Fruit fly (Drosophila melanogaster) whole organism, embryonic: ENCODE measurements around the gene Seipin.

Experiments
- Antp ChIP-seq: fragments of 200-800 bp; sonication (Bioruptor generic); optimal IDR thresholded peaks from 3 replicates; lab custom pipeline; 2016; ENCODE audit warnings: missing biosample characterization, missing genetic modification characterization
- BEAF-32 ChIP-seq: fragments of 200-800 bp; sonication (Bioruptor generic); optimal IDR thresholded peaks from 3 replicates; lab custom pipeline; 2017; ENCODE audit warnings: missing biosample characterization, missing genetic modification characterization, mild to moderate bottlenecking, moderate library complexity, missing genetic modification reagents
- Bgb ChIP-seq: fragments of 200-800 bp; sonication (Bioruptor generic); IDR thresholded peaks from 2 replicates; pipeline ENCODE4 v1.3.6; 2022; ENCODE audit warnings: missing biosample characterization, missing genetic modification characterization; ENCODE audit not compliant: partially characterized antibody
- CG10959 ChIP-seq: fragments of 200-800 bp; sonication (Bioruptor generic); IDR thresholded peaks from 2 replicates; pipeline ENCODE4 v1.3.6; 2022; ENCODE audit warnings: missing biosample characterization, missing genetic modification characterization
- CG11093 ChIP-seq: fragments of 200-800 bp; sonication (Bioruptor generic); IDR thresholded peaks from 3 replicates; pipeline ENCODE4 v1.3.6; 2022; ENCODE audit warnings: missing biosample characterization, missing genetic modification characterization
- CG12744 ChIP-seq: fragments of 200-800 bp; sonication (Bioruptor generic); optimal IDR thresholded peaks from 2 replicates; lab custom pipeline; 2016; ENCODE audit warnings: missing biosample characterization, missing genetic modification characterization
- CG13894 ChIP-seq: fragments of 200-800 bp; sonication (Bioruptor generic); optimal IDR thresholded peaks from 3 replicates; lab custom pipeline; 2018; ENCODE audit warnings: missing biosample characterization, mild to moderate bottlenecking, missing genetic modification characterization, moderate library complexity
- CG14710 ChIP-seq: fragments of 200-800 bp; sonication (Bioruptor generic); optimal IDR thresholded peaks from 3 replicates; lab custom pipeline; 2019; ENCODE audit warnings: missing biosample characterization, mild to moderate bottlenecking, missing genetic modification characterization, moderate library complexity
- CG16815 ChIP-seq: fragments of 200-800 bp; sonication (Bioruptor generic); optimal IDR thresholded peaks from 3 replicates; lab custom pipeline; 2017; ENCODE audit warnings: missing biosample characterization, mild to moderate bottlenecking, missing genetic modification characterization
- CG17912 ChIP-seq: fragments of 200-800 bp; sonication (Bioruptor generic); optimal IDR thresholded peaks from 2 replicates; lab custom pipeline; 2018; ENCODE audit warnings: missing biosample characterization, mild to moderate bottlenecking, missing genetic modification characterization
- CG2116 ChIP-seq: fragments of 200-800 bp; sonication (Bioruptor generic); optimal IDR thresholded peaks from 3 replicates; lab custom pipeline; 2018; ENCODE audit warnings: missing biosample characterization, mild to moderate bottlenecking, missing genetic modification characterization
- CG2889 ChIP-seq: fragments of 200-800 bp; sonication (Bioruptor generic); IDR thresholded peaks from 3 replicates; pipeline ENCODE4 v1.3.6; 2022; ENCODE audit warnings: missing biosample characterization, missing genetic modification characterization
- CG34224 ChIP-seq: fragments of 200-800 bp; sonication (Bioruptor generic); IDR thresholded peaks from 3 replicates; pipeline ENCODE4 v1.3.6; 2022; ENCODE audit warnings: missing biosample characterization, missing genetic modification characterization; ENCODE audit not compliant: partially characterized antibody
- CG3995 ChIP-seq: fragments of 200-800 bp; sonication (Bioruptor generic); optimal IDR thresholded peaks from 3 replicates; lab custom pipeline; 2016; ENCODE audit warnings: missing biosample characterization, missing genetic modification characterization
- CG4424 ChIP-seq: fragments of 200-800 bp; sonication (Bioruptor generic); optimal IDR thresholded peaks from 3 replicates; lab custom pipeline; 2016; ENCODE audit warnings: missing biosample characterization, missing genetic modification characterization
- CG5245 ChIP-seq: fragments of 200-800 bp; sonication (Bioruptor generic); optimal IDR thresholded peaks from 3 replicates; lab custom pipeline; 2016; ENCODE audit warnings: missing biosample characterization, missing genetic modification characterization
- CG6175 ChIP-seq: fragments of 200-800 bp; sonication (Bioruptor generic); IDR thresholded peaks from 3 replicates; pipeline ENCODE4 v1.3.6; 2022; ENCODE audit warnings: missing biosample characterization, missing genetic modification characterization
- CG6854 ChIP-seq: fragments of 200-800 bp; sonication (Bioruptor generic); optimal IDR thresholded peaks from 3 replicates; lab custom pipeline; 2017; ENCODE audit warnings: missing biosample characterization, mild to moderate bottlenecking, missing genetic modification characterization
- CG7839 ChIP-seq: fragments of 200-800 bp; sonication (Bioruptor generic); optimal IDR thresholded peaks from 3 replicates; lab custom pipeline; 2018; ENCODE audit warnings: missing biosample characterization, mild to moderate bottlenecking, missing genetic modification characterization, moderate library complexity
- CG7928 ChIP-seq: fragments of 200-800 bp; sonication (Bioruptor generic); optimal IDR thresholded peaks from 2 replicates; lab custom pipeline; 2017; ENCODE audit warnings: missing biosample characterization, mild to moderate bottlenecking, missing genetic modification characterization
- CG8089 ChIP-seq: fragments of 200-800 bp; sonication (Bioruptor generic); optimal IDR thresholded peaks from 3 replicates; lab custom pipeline; 2016; ENCODE audit warnings: missing biosample characterization, missing genetic modification characterization
- CG9437 ChIP-seq: fragments of 200-800 bp; sonication (Bioruptor generic); optimal IDR thresholded peaks from 2 replicates; lab custom pipeline; 2018; ENCODE audit warnings: missing biosample characterization, mild to moderate bottlenecking, missing genetic modification characterization
- CG9797 ChIP-seq: fragments of 200-800 bp; sonication (Bioruptor generic); optimal IDR thresholded peaks from 3 replicates; lab custom pipeline; 2018; ENCODE audit warnings: missing biosample characterization, mild to moderate bottlenecking, missing genetic modification characterization
- CTCF ChIP-seq: fragments of 200-800 bp; sonication (Bioruptor generic); optimal IDR thresholded peaks from 2 replicates; lab custom pipeline; 2017; ENCODE audit warnings: missing biosample characterization, mild to moderate bottlenecking, missing genetic modification characterization, moderate library complexity
- Ets97D ChIP-seq: fragments of 200-800 bp; sonication (Bioruptor generic); optimal IDR thresholded peaks from 3 replicates; lab custom pipeline; 2016; ENCODE audit warnings: missing biosample characterization, missing genetic modification characterization
- Hand ChIP-seq: fragments of 200-800 bp; sonication (Bioruptor generic); optimal IDR thresholded peaks from 2 replicates; lab custom pipeline; 2017; ENCODE audit warnings: mild to moderate bottlenecking, missing biosample characterization, missing genetic modification reagents, missing genetic modification characterization
- MBD-R2 ChIP-seq: fragments of 200-800 bp; sonication (Bioruptor generic); IDR thresholded peaks from 2 replicates; pipeline ENCODE4 v1.3.6; 2022; ENCODE audit warnings: missing biosample characterization, missing genetic modification characterization
- MESR4 ChIP-seq: fragments of 200-800 bp; sonication (Bioruptor generic); optimal IDR thresholded peaks from 2 replicates; lab custom pipeline; 2018; ENCODE audit warnings: missing biosample characterization, mild to moderate bottlenecking, missing genetic modification characterization, moderate library complexity
- NFAT ChIP-seq: fragments of 200-800 bp; sonication (Bioruptor generic); IDR thresholded peaks from 2 replicates; pipeline ENCODE4 v1.3.6; 2022; ENCODE audit warnings: missing biosample characterization, missing genetic modification characterization
- PHDP ChIP-seq: fragments of 200-800 bp; sonication (Bioruptor generic); optimal IDR thresholded peaks from 3 replicates; lab custom pipeline; 2018; ENCODE audit warnings: missing biosample characterization, mild to moderate bottlenecking, missing genetic modification characterization, moderate library complexity
- Rfx ChIP-seq: fragments of 200-800 bp; sonication (Bioruptor generic); IDR thresholded peaks from 2 replicates; pipeline ENCODE4 v1.3.6; 2022; ENCODE audit warnings: missing biosample characterization, missing genetic modification characterization
- Vsx1 ChIP-seq: fragments of 200-800 bp; sonication (Bioruptor generic); optimal IDR thresholded peaks from 2 replicates; lab custom pipeline; 2017; ENCODE audit warnings: missing biosample characterization, mild to moderate bottlenecking, missing genetic modification characterization, missing genetic modification reagents
- ato ChIP-seq: fragments of 200-800 bp; sonication (Bioruptor generic); IDR thresholded peaks from 2 replicates; pipeline ENCODE4 v1.3.6; 2022; ENCODE audit warnings: missing biosample characterization, missing genetic modification characterization; ENCODE audit not compliant: partially characterized antibody
- bowl ChIP-seq: fragments of 200-800 bp; sonication (Bioruptor generic); IDR thresholded peaks from 2 replicates; pipeline ENCODE4 v1.3.6; 2022; ENCODE audit warnings: missing biosample characterization, missing genetic modification characterization
- btn ChIP-seq: fragments of 200-800 bp; sonication (Bioruptor generic); optimal IDR thresholded peaks from 2 replicates; lab custom pipeline; 2016; ENCODE audit warnings: missing biosample characterization, missing genetic modification characterization
- chinmo ChIP-seq: fragments of 200-800 bp; sonication (Bioruptor generic); IDR thresholded peaks from 4 replicates; pipeline ENCODE4 v1.3.6; 2022; ENCODE audit warnings: missing biosample characterization, missing genetic modification characterization; ENCODE audit not compliant: partially characterized antibody
- da ChIP-seq: fragments of 200-800 bp; sonication (Bioruptor generic); optimal IDR thresholded peaks from 2 replicates; lab custom pipeline; 2016; ENCODE audit warnings: missing biosample characterization, missing genetic modification characterization
- emc ChIP-seq: fragments of 200-800 bp; sonication (Bioruptor generic); optimal IDR thresholded peaks from 2 replicates; lab custom pipeline; 2016; ENCODE audit warnings: missing biosample characterization, missing genetic modification characterization
- ems ChIP-seq: fragments of 200-800 bp; sonication (Bioruptor generic); optimal IDR thresholded peaks from 3 replicates; lab custom pipeline; 2016; ENCODE audit warnings: missing biosample characterization, missing genetic modification characterization
- gem ChIP-seq: fragments of 200-800 bp; sonication (Bioruptor generic); optimal IDR thresholded peaks from 2 replicates; lab custom pipeline; 2019; ENCODE audit warnings: missing biosample characterization, mild to moderate bottlenecking, missing genetic modification characterization, moderate library complexity
- gfzf ChIP-seq: fragments of 200-800 bp; sonication (Bioruptor generic); optimal IDR thresholded peaks from 2 replicates; lab custom pipeline; 2016; ENCODE audit warnings: missing biosample characterization, mild to moderate bottlenecking, missing genetic modification characterization, moderate library complexity
- hbn ChIP-seq: fragments of 200-800 bp; sonication (Bioruptor generic); IDR thresholded peaks from 2 replicates; pipeline ENCODE4 v1.3.6; 2022; ENCODE audit warnings: missing biosample characterization, missing genetic modification characterization; ENCODE audit not compliant: partially characterized antibody
- insv ChIP-seq, 2 experiments: fragments of 200-800 bp; sonication (Bioruptor generic); optimal IDR thresholded peaks; 3 replicates each; lab custom pipeline; 2016 to 2018; ENCODE audit warnings: missing biosample characterization in 2 of 2, missing genetic modification characterization in 2 of 2
- jumu ChIP-seq: fragments of 200-800 bp; sonication (Bioruptor generic); optimal IDR thresholded peaks from 3 replicates; lab custom pipeline; 2016; ENCODE audit warnings: missing biosample characterization, missing genetic modification characterization
- knrl ChIP-seq: fragments of 200-800 bp; sonication (Bioruptor generic); IDR thresholded peaks from 3 replicates; pipeline ENCODE4 v1.3.6; 2022; ENCODE audit warnings: missing biosample characterization, missing genetic modification characterization; ENCODE audit not compliant: partially characterized antibody
- pb ChIP-seq: fragments of 200-800 bp; sonication (Bioruptor generic); optimal IDR thresholded peaks from 3 replicates; lab custom pipeline; 2016; ENCODE audit warnings: missing biosample characterization, missing genetic modification characterization
- phol ChIP-seq: fragments of 200-800 bp; sonication (Bioruptor generic); optimal IDR thresholded peaks from 3 replicates; lab custom pipeline; 2018; ENCODE audit warnings: missing biosample characterization, mild to moderate bottlenecking, missing genetic modification characterization, moderate library complexity
- pzg ChIP-seq: fragments of 200-800 bp; sonication (Bioruptor generic); optimal IDR thresholded peaks from 3 replicates; lab custom pipeline; 2018; ENCODE audit warnings: missing biosample characterization, mild to moderate bottlenecking, missing genetic modification characterization, moderate library complexity
- run ChIP-seq: fragments of 200-800 bp; sonication (Bioruptor generic); optimal IDR thresholded peaks from 3 replicates; lab custom pipeline; 2018; ENCODE audit warnings: missing biosample characterization, mild to moderate bottlenecking, missing genetic modification characterization
- tgo ChIP-seq: fragments of 200-800 bp; sonication (Bioruptor generic); IDR thresholded peaks from 3 replicates; pipeline ENCODE4 v1.3.6; 2022; ENCODE audit warnings: missing biosample characterization, missing genetic modification characterization
- zfh1 ChIP-seq: fragments of 200-800 bp; sonication (Bioruptor generic); IDR thresholded peaks from 3 replicates; pipeline ENCODE4 v1.3.6; 2022; ENCODE audit warnings: missing biosample characterization, missing genetic modification characterization

The Seipin gene

dm6 chrX:2624525-2625006 is 5.0 kb downstream of the Seipin start, which contains the start of the genes brv3 and Pi4KIIIalpha:
TSS of gene brv3 (minus strand) at chrX:2624575.
TSS of gene Pi4KIIIalpha (plus strand) at chrX:2624804.
- TF ChIP-seq CG11093 (no peak), CG2889 (GFP tag; lab: Robert Waterston, UW) (no peak), emc (no peak), chinmo (GFP tag; lab: Robert Waterston, UW) (0 out of 4 replicates have a peak, but pooled peaks have one; percentile 34), CG34224 (GFP tag; lab: Robert Waterston, UW) (no peak; the same call in 2 of the 3 replicates), CG17912 (GFP tag; lab: Kevin White, UChicago) (no peak), NFAT (no peak), btn (GFP tag; lab: Kevin White, UChicago) (no peak), CTCF (no peak), gfzf (GFP tag; lab: Kevin White, UChicago) (peak; percentile 89), pzg (GFP tag; lab: Kevin White, UChicago) (peak; percentile 69), tgo (no peak), CG6854 (no peak), CG5245 (GFP tag; lab: Kevin White, UChicago) (no peak), CG9437 (no peak), PHDP (tag; lab: Kevin White, UChicago) (no peak), CG3995 (GFP tag; lab: Kevin White, UChicago) (peak; percentile 85), Ets97D (peak; percentile 14), jumu (GFP tag; lab: Kevin White, UChicago) (no peak), run (tag; lab: Kevin White, UChicago) (no peak), insv (GFP tag; optimal IDR thresholded peaks at IDR 0.05; lab: Kevin White, UChicago) (no peak), phol (tag; lab: Kevin White, UChicago) (peak; percentile 42), CG10959 (peak; percentile 99), Bgb (GFP tag; lab: Robert Waterston, UW) (peak; percentile 40; the same call in 1 of the 2 replicates), Hand (no peak), zfh1 (GFP tag; lab: Robert Waterston, UW) (no peak), BEAF-32 (GFP tag; lab: Kevin White, UChicago) (peak; percentile 53), Antp (no peak), CG13894 (tag; lab: Kevin White, UChicago) (no peak), bowl (no peak), CG16815 (GFP tag; lab: Kevin White, UChicago) (no peak), CG7928 (GFP tag; lab: Kevin White, UChicago) (no peak), CG7839 (tag; lab: Kevin White, UChicago) (no peak), Vsx1 (no peak), CG14710 (tag; lab: Kevin White, UChicago) (peak; percentile 32), CG2116 (GFP tag; lab: Kevin White, UChicago) (peak; percentile 53), CG9797 (peak; percentile 76), CG8089 (no peak), gem (tag; lab: Kevin White, UChicago) (no peak), MESR4 (GFP tag; lab: Kevin White, UChicago) (peak; percentile 85), CG4424 (GFP tag; lab: Kevin White, UChicago) (no peak), pb (no peak), da (GFP tag; lab: Kevin White, UChicago) (no peak), ato (no peak), CG6175 (no peak), hbn (GFP tag; lab: Robert Waterston, UW) (peak; percentile 23; the same call in 1 of the 2 replicates), MBD-R2 (GFP tag; lab: Robert Waterston, UW) (peak; percentile 73), CG12744 (GFP tag; lab: Kevin White, UChicago) (no peak), Rfx (GFP tag; lab: Robert Waterston, UW) (peak; percentile 40), ems (no peak), knrl (GFP tag; lab: Robert Waterston, UW) (0 out of 3 replicates have a peak, but pooled peaks have one; percentile 26)
